Worm (Caenorhabditis elegans) whole organism, L2 larva: ENCODE measurements around the gene str-116.

Source experiments
- ama-1 ChIP-seq: fragments of 150-350 bp; optimal IDR thresholded peaks from 2 replicates; lab custom pipeline; 2018; ENCODE audit warnings: inconsistent platforms
- blmp-1 ChIP-seq: sonication (generic microtip); optimal IDR thresholded peaks from 2 replicates; lab custom pipeline; 2017; ENCODE audit warnings: missing genetic modification characterization, mild to moderate bottlenecking, missing compliant biosample characterization, antibody characterized with exemption, moderate library complexity; ENCODE audit not compliant: insufficient read depth
- lsy-2 ChIP-seq, 2 experiments: fragments of 150-350 bp in 1 of 2; sonication (generic microtip) in 1 of 2; optimal IDR thresholded peaks; 2 replicates each; lab custom pipeline; 2014 to 2017; ENCODE audit warnings: missing biosample characterization in 2 of 2, missing genetic modification characterization in 2 of 2
- mdl-1 ChIP-seq, 2 experiments: fragments of 150-350 bp in 1 of 2; sonication (generic microtip) in 1 of 2; optimal IDR thresholded peaks; 2 replicates each; lab custom pipeline; 2017; ENCODE audit warnings: missing biosample characterization in 2 of 2, missing genetic modification characterization in 2 of 2
- nhr-11 ChIP-seq: fragments of 150-350 bp; optimal IDR thresholded peaks from 2 replicates; lab custom pipeline; 2014; ENCODE audit warnings: missing biosample characterization, missing genetic modification characterization
- nhr-21 ChIP-seq: fragments of 150-350 bp; optimal IDR thresholded peaks from 2 replicates; lab custom pipeline; 2014; ENCODE audit warnings: missing biosample characterization, missing genetic modification characterization
- nhr-237 ChIP-seq: fragments of 150-350 bp; optimal IDR thresholded peaks from 2 replicates; lab custom pipeline; 2014; ENCODE audit warnings: missing biosample characterization, missing genetic modification characterization
- nhr-6 ChIP-seq: fragments of 150-350 bp; optimal IDR thresholded peaks from 2 replicates; lab custom pipeline; 2014; ENCODE audit warnings: missing biosample characterization, missing genetic modification characterization
- nhr-77 ChIP-seq: fragments of 150-350 bp; optimal IDR thresholded peaks from 2 replicates; lab custom pipeline; 2014; ENCODE audit warnings: missing biosample characterization, missing genetic modification characterization
- sem-4 ChIP-seq: fragments of 150-350 bp; optimal IDR thresholded peaks from 2 replicates; lab custom pipeline; 2014; ENCODE audit warnings: missing biosample characterization, missing genetic modification reagents, missing genetic modification characterization
- skn-1 ChIP-seq: sonication (generic microtip); optimal IDR thresholded peaks from 2 replicates; lab custom pipeline; 2017; ENCODE audit warnings: missing biosample characterization, missing genetic modification characterization
- unc-39 ChIP-seq: fragments of 150-350 bp; optimal IDR thresholded peaks from 2 replicates; lab custom pipeline; 2014; ENCODE audit warnings: missing biosample characterization, missing genetic modification characterization
- ztf-4 ChIP-seq: fragments of 150-350 bp; optimal IDR thresholded peaks from 2 replicates; lab custom pipeline; 2014; ENCODE audit warnings: missing biosample characterization, missing genetic modification characterization

DNA sequence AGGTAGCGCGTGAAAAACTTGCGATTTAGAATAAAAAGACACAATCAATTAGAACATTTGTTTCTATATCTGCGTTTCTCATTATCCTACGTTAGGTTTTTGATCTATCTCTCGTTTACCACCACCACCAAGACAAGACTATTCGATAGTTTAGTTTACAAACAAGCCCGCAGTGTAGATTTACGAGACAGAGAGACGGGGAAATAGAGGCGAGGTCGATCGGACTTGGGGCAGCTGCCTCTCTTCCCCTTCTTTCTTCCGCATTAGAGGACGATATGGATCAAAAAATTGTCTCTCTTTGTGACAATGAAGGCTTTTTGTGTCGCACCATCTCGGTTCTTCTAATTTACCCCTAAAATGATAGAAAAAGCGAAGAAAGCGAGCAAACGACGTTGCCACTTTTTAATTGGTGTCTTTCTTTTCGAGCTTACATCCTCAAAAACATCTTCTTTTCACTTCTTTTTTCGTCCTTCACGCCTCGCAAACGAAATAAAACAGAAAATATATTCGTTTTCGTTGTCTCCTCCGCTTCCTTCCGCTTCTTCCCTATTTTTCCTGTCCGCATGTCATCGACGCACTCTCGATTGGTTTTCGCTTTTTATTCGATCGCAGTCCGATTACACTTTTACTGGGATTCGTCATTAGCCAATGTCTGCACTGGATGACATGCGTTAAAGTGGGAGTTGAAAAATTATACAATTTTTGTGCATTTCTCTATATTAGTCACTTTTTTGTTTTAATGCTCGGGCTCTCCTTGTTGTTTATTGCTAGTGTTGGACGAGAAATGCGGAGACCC lies 14.8 kb downstream of the str-116 start:
- TF ChIP-seq ztf-4 (tag; lab: Kevin White, UChicago) (no peak), ama-1 (lab: Kevin White, UChicago) (no peak), nhr-6 (tag; lab: Kevin White, UChicago) (no peak), nhr-11 (no peak), blmp-1 (tag; lab: Kevin White, UChicago) (no peak), nhr-77 (no peak), skn-1 (tag; lab: Kevin White, UChicago) (no peak), nhr-237 (tag; lab: Kevin White, UChicago) (no peak), unc-39 (tag; lab: Kevin White, UChicago) (no peak), nhr-21 (tag; lab: Kevin White, UChicago) (peak; percentile 5), sem-4 (no peak), mdl-1 (tag; optimal IDR thresholded peaks at IDR 0.05; lab: Kevin White, UChicago) (no peak), lsy-2 (tag; optimal IDR thresholded peaks at IDR 0.05; lab: Kevin White, UChicago) (peak in 1 of 2 experiments; percentile 25)
